Worm (Caenorhabditis elegans): ENCODE data around the gene C35B8.3.

ce11 chrX:9191795-9192494, 21.8 kb upstream of the C35B8.3 start, which contains the start of gene Y81B9A.1:
- TF ChIP-seq ztf-1 (GFP tag; conservative IDR thresholded peaks at IDR 0.05) (no peak), fos-1 (tag; optimal IDR thresholded peaks at IDR 0.05) (no peak), lin-39 (tag; optimal IDR thresholded peaks at IDR 0.05) (no peak), ceh-16 (tag; optimal IDR thresholded peaks at IDR 0.05) (no peak), lin-13 (GFP tag; optimal IDR thresholded peaks at IDR 0.05) (no peak), sma-3 (GFP tag; optimal IDR thresholded peaks at IDR 0.05) (no peak), mbf-1 (tag; optimal IDR thresholded peaks at IDR 0.05) (no peak), aly-2 (tag; optimal IDR thresholded peaks at IDR 0.05) (no peak), R02D3.7 (tag; optimal IDR thresholded peaks at IDR 0.05) (no peak), dmd-4 (tag; optimal IDR thresholded peaks at IDR 0.05) (no peak)

Measured in whole organism, L2 larva.